Fruit fly (Drosophila melanogaster) whole organism, embryonic: ENCODE data around the gene CG5445.

ENCODE experiments used
- Abd-B ChIP-seq: fragments of 200-800 bp; sonication (Bioruptor generic); optimal IDR thresholded peaks from 2 replicates; lab custom pipeline; 2018; ENCODE audit warnings: missing biosample characterization, mild to moderate bottlenecking, missing genetic modification characterization, moderate library complexity
- Ada2b ChIP-seq: fragments of 200-800 bp; sonication (Bioruptor generic); IDR thresholded peaks from 2 replicates; pipeline ENCODE4 v1.3.6; 2022; ENCODE audit warnings: missing biosample characterization, missing genetic modification characterization
- B-H2 ChIP-seq: fragments of 200-800 bp; sonication (Bioruptor generic); optimal IDR thresholded peaks from 2 replicates; lab custom pipeline; 2018; ENCODE audit warnings: missing biosample characterization, mild to moderate bottlenecking, missing genetic modification characterization
- Bgb ChIP-seq: fragments of 200-800 bp; sonication (Bioruptor generic); IDR thresholded peaks from 2 replicates; pipeline ENCODE4 v1.3.6; 2022; ENCODE audit warnings: missing biosample characterization, missing genetic modification characterization; ENCODE audit not compliant: partially characterized antibody
- CG10274 ChIP-seq: fragments of 200-800 bp; sonication (Bioruptor generic); optimal IDR thresholded peaks from 3 replicates; lab custom pipeline; 2017; ENCODE audit warnings: missing biosample characterization, mild to moderate bottlenecking, missing genetic modification characterization
- CG11560 ChIP-seq: fragments of 200-800 bp; sonication (Bioruptor generic); IDR thresholded peaks from 3 replicates; pipeline ENCODE4 v1.3.6; 2022; ENCODE audit warnings: missing biosample characterization, missing genetic modification characterization
- CG12219 ChIP-seq: fragments of 200-800 bp; sonication (Bioruptor generic); optimal IDR thresholded peaks from 3 replicates; lab custom pipeline; 2018; ENCODE audit warnings: missing biosample characterization, mild to moderate bottlenecking, missing genetic modification characterization
- CG1233 ChIP-seq: fragments of 200-800 bp; sonication (Bioruptor generic); optimal IDR thresholded peaks from 4 replicates; lab custom pipeline; 2018; ENCODE audit warnings: missing biosample characterization, mild to moderate bottlenecking, missing genetic modification characterization
- CG12659 ChIP-seq: fragments of 200-800 bp; sonication (Bioruptor generic); optimal IDR thresholded peaks from 3 replicates; lab custom pipeline; 2017; ENCODE audit warnings: mild to moderate bottlenecking, missing biosample characterization, missing genetic modification reagents, missing genetic modification characterization
- CG14667 ChIP-seq: fragments of 200-800 bp; sonication (Bioruptor generic); IDR thresholded peaks from 2 replicates; pipeline ENCODE4 v1.3.6; 2022; ENCODE audit warnings: missing biosample characterization, missing genetic modification characterization
- CG14710 ChIP-seq: fragments of 200-800 bp; sonication (Bioruptor generic); optimal IDR thresholded peaks from 3 replicates; lab custom pipeline; 2019; ENCODE audit warnings: missing biosample characterization, mild to moderate bottlenecking, missing genetic modification characterization, moderate library complexity
- CG1602 ChIP-seq: fragments of 200-800 bp; sonication (Bioruptor generic); optimal IDR thresholded peaks from 3 replicates; lab custom pipeline; 2016; ENCODE audit warnings: missing biosample characterization, missing genetic modification characterization
- CG31365 ChIP-seq: fragments of 200-800 bp; sonication (Bioruptor generic); optimal IDR thresholded peaks from 2 replicates; lab custom pipeline; 2018; ENCODE audit warnings: missing biosample characterization, mild to moderate bottlenecking, missing genetic modification characterization
- CG32532 ChIP-seq: fragments of 200-800 bp; sonication (Bioruptor generic); IDR thresholded peaks from 2 replicates; pipeline ENCODE4 v1.3.6; 2022; ENCODE audit warnings: missing biosample characterization, missing genetic modification characterization
- CG33213 ChIP-seq: fragments of 200-800 bp; sonication (Bioruptor generic); optimal IDR thresholded peaks from 3 replicates; lab custom pipeline; 2016; ENCODE audit warnings: missing biosample characterization, missing genetic modification characterization
- CG33557 ChIP-seq: fragments of 200-800 bp; sonication (Bioruptor generic); optimal IDR thresholded peaks from 2 replicates; lab custom pipeline; 2019; ENCODE audit warnings: missing biosample characterization, mild to moderate bottlenecking, missing genetic modification characterization, moderate library complexity
- CG7357 ChIP-seq: fragments of 200-800 bp; sonication (Bioruptor generic); IDR thresholded peaks from 3 replicates; pipeline ENCODE4 v1.3.6; 2022; ENCODE audit warnings: missing biosample characterization, missing genetic modification characterization
- CG9215 ChIP-seq: fragments of 200-800 bp; sonication (Bioruptor generic); IDR thresholded peaks from 2 replicates; pipeline ENCODE4 v1.3.6; 2022; ENCODE audit warnings: missing biosample characterization, missing genetic modification characterization
- CG9932 ChIP-seq: fragments of 200-800 bp; sonication (Bioruptor generic); IDR thresholded peaks from 2 replicates; pipeline ENCODE4 v1.3.6; 2022; ENCODE audit warnings: missing biosample characterization, missing genetic modification characterization
- Chrac-16 ChIP-seq: fragments of 200-800 bp; sonication (Bioruptor generic); optimal IDR thresholded peaks from 3 replicates; lab custom pipeline; 2016; ENCODE audit warnings: missing biosample characterization, missing genetic modification characterization
- Dref ChIP-seq: fragments of 200-800 bp; sonication (Bioruptor generic); IDR thresholded peaks from 2 replicates; pipeline ENCODE4 v1.3.6; 2022; ENCODE audit warnings: missing biosample characterization, missing genetic modification characterization
- Eip74EF ChIP-seq, 2 experiments: fragments of 200-800 bp in 1 of 2; fragments of >200 bp in 1 of 2; sonication (Bioruptor generic) in 1 of 2; optimal IDR thresholded peaks; 2 replicates each; lab custom pipeline; 2017 to 2019; ENCODE audit warnings: missing biosample characterization in 2 of 2, missing genetic modification characterization in 2 of 2, mild to moderate bottlenecking in 1 of 2, moderate library complexity in 1 of 2
- Ets97D ChIP-seq: fragments of 200-800 bp; sonication (Bioruptor generic); optimal IDR thresholded peaks from 3 replicates; lab custom pipeline; 2016; ENCODE audit warnings: missing biosample characterization, missing genetic modification characterization
- Hey ChIP-seq: fragments of 200-800 bp; sonication (Bioruptor generic); optimal IDR thresholded peaks from 3 replicates; lab custom pipeline; 2018; ENCODE audit warnings: missing biosample characterization, mild to moderate bottlenecking, missing genetic modification characterization
- Hr39 ChIP-seq: fragments of >200 bp; optimal IDR thresholded peaks from 2 replicates; lab custom pipeline; 2017
- MESR4 ChIP-seq: fragments of 200-800 bp; sonication (Bioruptor generic); optimal IDR thresholded peaks from 2 replicates; lab custom pipeline; 2018; ENCODE audit warnings: missing biosample characterization, mild to moderate bottlenecking, missing genetic modification characterization, moderate library complexity
- Poxn ChIP-seq: fragments of 200-800 bp; sonication (Bioruptor generic); IDR thresholded peaks from 2 replicates; pipeline ENCODE4 v1.3.6; 2022; ENCODE audit warnings: missing biosample characterization, missing genetic modification characterization
- Ssrp ChIP-seq: fragments of 200-800 bp; sonication (Bioruptor generic); optimal IDR thresholded peaks from 2 replicates; lab custom pipeline; 2018; ENCODE audit warnings: missing biosample characterization, mild to moderate bottlenecking, missing genetic modification characterization, moderate library complexity
- ase ChIP-seq: fragments of 200-800 bp; sonication (Bioruptor generic); IDR thresholded peaks from 3 replicates; pipeline ENCODE4 v1.3.6; 2022; ENCODE audit warnings: missing biosample characterization, missing genetic modification characterization
- bbx ChIP-seq: fragments of 200-800 bp; sonication (Bioruptor generic); IDR thresholded peaks from 2 replicates; pipeline ENCODE4 v1.3.6; 2022; ENCODE audit warnings: missing biosample characterization, missing genetic modification characterization; ENCODE audit not compliant: partially characterized antibody
- cad ChIP-seq: fragments of >200 bp; optimal IDR thresholded peaks from 2 replicates; lab custom pipeline; 2017; ENCODE audit warnings: missing biosample characterization, missing genetic modification characterization
- dpn ChIP-seq, 2 experiments: fragments of 200-800 bp; sonication (Bioruptor generic); optimal IDR thresholded peaks; 3 replicates each; lab custom pipeline; 2016; ENCODE audit warnings: missing biosample characterization in 2 of 2, missing genetic modification characterization in 2 of 2
- gcm ChIP-seq: fragments of 200-800 bp; sonication (Bioruptor generic); optimal IDR thresholded peaks from 2 replicates; lab custom pipeline; 2019; ENCODE audit warnings: missing biosample characterization, mild to moderate bottlenecking, missing genetic modification characterization, moderate library complexity
- gem ChIP-seq: fragments of 200-800 bp; sonication (Bioruptor generic); optimal IDR thresholded peaks from 2 replicates; lab custom pipeline; 2019; ENCODE audit warnings: missing biosample characterization, mild to moderate bottlenecking, missing genetic modification characterization, moderate library complexity
- jigr1 ChIP-seq: fragments of 200-800 bp; sonication (Bioruptor generic); IDR thresholded peaks from 3 replicates; pipeline ENCODE4 v1.3.6; 2022; ENCODE audit warnings: missing biosample characterization, missing genetic modification characterization
- kah ChIP-seq: fragments of 200-800 bp; sonication (Bioruptor generic); optimal IDR thresholded peaks from 2 replicates; lab custom pipeline; 2018; ENCODE audit warnings: missing biosample characterization, mild to moderate bottlenecking, missing genetic modification characterization
- org-1 ChIP-seq: fragments of 200-800 bp; sonication (Bioruptor generic); optimal IDR thresholded peaks from 2 replicates; lab custom pipeline; 2017; ENCODE audit warnings: missing biosample characterization, missing genetic modification characterization
- pan ChIP-seq, 4 experiments: fragments of >200 bp in 3 of 4; fragments of 200-800 bp in 1 of 4; sonication (Bioruptor generic) in 1 of 4; optimal IDR thresholded peaks in 3 of 4; IDR thresholded peaks in 1 of 4; 2 replicates each; pipeline versions ENCODE4 v1.3.6 to Lab custom; 2017 to 2022; ENCODE audit warnings: missing biosample characterization in 2 of 4, missing genetic modification characterization in 2 of 4, mixed read lengths in 1 of 4
- pros ChIP-seq: fragments of 200-800 bp; sonication (Bioruptor generic); optimal IDR thresholded peaks from 3 replicates; lab custom pipeline; 2019; ENCODE audit warnings: missing biosample characterization, mild to moderate bottlenecking, missing genetic modification characterization, moderate library complexity
- pum ChIP-seq: fragments of 200-800 bp; sonication (Bioruptor generic); optimal IDR thresholded peaks from 2 replicates; lab custom pipeline; 2016; ENCODE audit warnings: missing biosample characterization, missing genetic modification characterization
- run ChIP-seq: fragments of 200-800 bp; sonication (Bioruptor generic); optimal IDR thresholded peaks from 3 replicates; lab custom pipeline; 2018; ENCODE audit warnings: missing biosample characterization, mild to moderate bottlenecking, missing genetic modification characterization
- sc ChIP-seq, 3 experiments: fragments of >200 bp in 2 of 3; fragments of 200-800 bp in 1 of 3; sonication (Bioruptor generic) in 1 of 3; optimal IDR thresholded peaks; 2 replicates in 2 of 3; 3 replicates in 1 of 3; lab custom pipeline; 2017; ENCODE audit warnings: mild to moderate bottlenecking in 1 of 3, missing biosample characterization in 1 of 3, missing genetic modification characterization in 1 of 3, missing genetic modification reagents in 1 of 3
- schlank ChIP-seq: fragments of 200-800 bp; sonication (Bioruptor generic); optimal IDR thresholded peaks from 2 replicates; lab custom pipeline; 2018; ENCODE audit warnings: missing biosample characterization, mild to moderate bottlenecking, missing genetic modification characterization
- sim ChIP-seq: fragments of 200-800 bp; sonication (Bioruptor generic); IDR thresholded peaks from 2 replicates; pipeline ENCODE4 v1.3.6; 2022; ENCODE audit warnings: missing biosample characterization, missing genetic modification characterization
- ssp ChIP-seq: fragments of 200-800 bp; sonication (Bioruptor generic); IDR thresholded peaks from 2 replicates; pipeline ENCODE4 v1.3.6; 2022; ENCODE audit warnings: missing biosample characterization, missing genetic modification characterization
- toy ChIP-seq: fragments of 200-800 bp; sonication (Bioruptor generic); IDR thresholded peaks from 2 replicates; pipeline ENCODE4 v1.3.6; 2022; ENCODE audit warnings: missing biosample characterization, missing genetic modification characterization
- tx ChIP-seq: fragments of 200-800 bp; sonication (Bioruptor generic); optimal IDR thresholded peaks from 2 replicates; lab custom pipeline; 2016; ENCODE audit warnings: missing biosample characterization, missing genetic modification characterization
- unpg ChIP-seq: fragments of 200-800 bp; sonication (Bioruptor generic); optimal IDR thresholded peaks from 3 replicates; lab custom pipeline; 2018; ENCODE audit warnings: missing biosample characterization, mild to moderate bottlenecking, missing genetic modification characterization, moderate library complexity
- z ChIP-seq: fragments of 200-800 bp; sonication (Bioruptor generic); IDR thresholded peaks from 3 replicates; pipeline ENCODE4 v1.3.6; 2022; ENCODE audit warnings: missing biosample characterization, missing genetic modification characterization

CG5445 gene

DNA sequence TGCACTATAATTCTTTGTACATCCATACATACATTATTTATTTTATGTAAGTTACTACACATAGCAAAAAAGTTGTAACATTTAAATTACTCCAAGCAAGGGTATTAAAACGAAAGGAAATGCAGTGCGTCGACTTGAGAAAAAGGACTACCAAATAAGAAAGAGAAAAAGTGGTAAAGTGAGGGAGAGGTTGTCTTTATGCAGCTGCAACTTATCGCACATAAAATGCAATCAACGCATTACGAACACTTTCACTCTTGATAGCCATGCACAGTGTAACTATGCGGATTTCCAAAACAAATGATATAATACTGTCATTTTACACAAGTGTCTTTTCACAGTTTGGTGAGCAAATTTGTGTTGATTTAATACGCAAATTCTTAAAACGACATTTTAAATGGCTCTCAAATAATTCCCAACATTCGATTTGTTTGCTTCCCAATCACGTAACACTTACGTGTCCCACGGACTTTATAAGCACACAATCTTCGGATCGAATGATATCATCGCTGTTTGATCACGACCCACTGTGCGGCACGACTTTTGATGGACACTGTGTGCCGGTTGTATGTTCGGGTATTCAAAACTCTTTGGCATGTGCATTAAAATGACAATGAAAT is 14.9 kb downstream of the CG5445 start (continued):
- TF ChIP-seq run (tag; lab: Kevin White, UChicago) (no peak), CG32532 (GFP tag; lab: Robert Waterston, UW) (no peak), pros (GFP tag; lab: Kevin White, UChicago) (no peak), org-1 (GFP tag; lab: Kevin White, UChicago) (peak; percentile 22), CG31365 (no peak), Eip74EF (GFP tag; optimal IDR thresholded peaks at IDR 0.05; lab: Kevin White, UChicago) (no peak), CG9932 (GFP tag; lab: Robert Waterston, UW) (no peak; the same call in 1 of the 2 replicates), Abd-B (GFP tag; lab: Kevin White, UChicago) (peak; percentile 10), Hey (tag; lab: Kevin White, UChicago) (no peak), unpg (peak; percentile 42), CG14667 (no peak), cad (no peak), toy (GFP tag; lab: Robert Waterston, UW) (no peak), Hr39 (no peak), Ets97D (GFP tag; lab: Kevin White, UChicago) (no peak), CG9215 (GFP tag; lab: Robert Waterston, UW) (no peak), gcm (no peak), Poxn (GFP tag; lab: Robert Waterston, UW) (no peak), dpn (GFP tag; optimal IDR thresholded peaks at IDR 0.05; lab: Kevin White, UChicago) (peak in 1 of 2 experiments; percentile 30), Bgb (GFP tag; lab: Robert Waterston, UW) (no peak), Dref (GFP tag; lab: Robert Waterston, UW) (no peak), MESR4 (GFP tag; lab: Kevin White, UChicago) (no peak), pan (optimal IDR thresholded peaks at IDR 0.05; lab: Kevin White, UChicago) (no peak), pan (GFP tag; optimal IDR thresholded peaks at IDR 0.05 in 1 of 2, IDR thresholded peaks at IDR 0.05 in 1 of 2) (peak in 1 of 2 experiments; percentile 12), schlank (tag; lab: Kevin White, UChicago) (no peak), ssp (GFP tag; lab: Robert Waterston, UW) (no peak), jigr1 (GFP tag; lab: Robert Waterston, UW) (no peak), kah (GFP tag; lab: Kevin White, UChicago) (no peak), bbx (GFP tag; lab: Robert Waterston, UW) (no peak), z (GFP tag; lab: Robert Waterston, UW) (no peak), CG10274 (GFP tag; lab: Kevin White, UChicago) (no peak), CG7357 (GFP tag; lab: Robert Waterston, UW) (peak; percentile 33; the same call in 1 of the 3 replicates), ase (GFP tag; lab: Robert Waterston, UW) (peak; percentile 16; the same call in 1 of the 3 replicates), Ada2b (no peak), CG33213 (no peak), B-H2 (GFP tag; lab: Kevin White, UChicago) (no peak), CG33557 (GFP tag; lab: Kevin White, UChicago) (no peak), gem (peak; percentile 61), CG11560 (tag; lab: Robert Waterston, UW) (no peak), tx (GFP tag; lab: Kevin White, UChicago) (no peak), CG12219 (GFP tag; lab: Kevin White, UChicago) (peak; percentile 33), sc (optimal IDR thresholded peaks at IDR 0.05; lab: Kevin White, UChicago) (no peak), sc (GFP tag; optimal IDR thresholded peaks at IDR 0.05; lab: Kevin White, UChicago) (peak; percentile 18), CG1602 (no peak), CG1233 (no peak), CG12659 (GFP tag; lab: Kevin White, UChicago) (peak; percentile 7), Chrac-16 (GFP tag; lab: Kevin White, UChicago) (peak; percentile 15), Ssrp (tag; lab: Kevin White, UChicago) (peak; percentile 41), CG14710 (peak; percentile 24), sim (GFP tag; lab: Robert Waterston, UW) (no peak), pum (GFP tag; lab: Kevin White, UChicago) (peak; percentile 32)
